Fruit fly (Drosophila melanogaster): Measurements from ENCODE around the gene CG7295.

The CG7295 gene

DNA sequence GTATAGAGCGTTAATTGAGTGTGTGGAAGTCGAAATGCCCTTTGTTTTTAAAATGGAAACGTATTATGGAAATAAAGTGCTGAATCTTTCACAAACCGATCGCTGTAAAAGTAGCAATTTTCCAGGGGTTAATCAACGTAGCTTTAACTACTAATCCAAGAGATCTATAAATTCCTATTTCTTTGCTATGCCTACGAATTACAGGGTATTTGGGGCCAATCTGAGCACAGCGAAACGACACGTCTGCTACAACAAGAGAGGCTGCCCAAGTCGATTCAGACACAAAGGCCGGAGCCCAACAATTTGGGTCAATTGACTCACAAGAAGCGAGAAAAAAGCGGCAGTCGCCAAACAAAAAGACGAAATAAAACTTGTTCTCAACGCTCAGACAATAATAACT, 37.5 kb downstream of the CG7295 start:
- TF ChIP-seq ss (GFP tag; optimal IDR thresholded peaks at IDR 0.05) (no peak), CG32006 (GFP tag; optimal IDR thresholded peaks at IDR 0.05) (no peak), CG8119 (GFP tag; IDR thresholded peaks at IDR 0.05) (no peak), Smox (GFP tag; optimal IDR thresholded peaks at IDR 0.05) (no peak), CG11762 (GFP tag; optimal IDR thresholded peaks at IDR 0.05; ENCODE audit: insufficient read depth) (no peak), Hr39 (GFP tag; optimal IDR thresholded peaks at IDR 0.05) (no peak), CG3919 (GFP tag; optimal IDR thresholded peaks at IDR 0.05) (no peak), Eip75B (GFP tag; optimal IDR thresholded peaks at IDR 0.05) (peak; percentile 52), CG8632 (GFP tag; optimal IDR thresholded peaks at IDR 0.05) (peak; percentile 16), fd85E (GFP tag; optimal IDR thresholded peaks at IDR 0.05) (no peak), CG6808 (GFP tag; optimal IDR thresholded peaks at IDR 0.05) (no peak), CG8319 (GFP tag; optimal IDR thresholded peaks at IDR 0.05) (peak; percentile 11), vri (GFP tag; optimal IDR thresholded peaks at IDR 0.05) (no peak), CG6854 (GFP tag; optimal IDR thresholded peaks at IDR 0.05) (no peak), salr (GFP tag; optimal IDR thresholded peaks at IDR 0.05) (no peak), Sox14 (GFP tag; optimal IDR thresholded peaks at IDR 0.05) (peak; percentile 25), CG10669 (GFP tag; optimal IDR thresholded peaks at IDR 0.05) (no peak), Sox15 (GFP tag; optimal IDR thresholded peaks at IDR 0.05) (no peak), fkh (GFP tag; optimal IDR thresholded peaks at IDR 0.05) (no peak), CG31627 (GFP tag; optimal IDR thresholded peaks at IDR 0.05) (no peak), Ets96B (tag; optimal IDR thresholded peaks at IDR 0.05) (no peak), CG4318 (GFP tag; optimal IDR thresholded peaks at IDR 0.05) (no peak), svp (GFP tag) (peak; percentile 59), CG11294 (GFP tag; IDR thresholded peaks at IDR 0.05) (no peak), spab (GFP tag; optimal IDR thresholded peaks at IDR 0.05) (no peak), Eip93F (GFP tag; optimal IDR thresholded peaks at IDR 0.05) (no peak), lz (GFP tag; optimal IDR thresholded peaks at IDR 0.05) (no peak), CG34406 (GFP tag; optimal IDR thresholded peaks at IDR 0.05) (no peak), CG6792 (GFP tag; optimal IDR thresholded peaks at IDR 0.05) (peak; percentile 30), CG6163 (GFP tag; IDR thresholded peaks at IDR 0.05) (no peak), CG1621 (tag; optimal IDR thresholded peaks at IDR 0.05) (no peak), dsx (GFP tag; optimal IDR thresholded peaks at IDR 0.05; ENCODE audit: poor library complexity, severe bottlenecking) (no peak), Ets21C (GFP tag; optimal IDR thresholded peaks at IDR 0.05) (no peak), Hr4 (GFP tag; optimal IDR thresholded peaks at IDR 0.05) (no peak), net (GFP tag; optimal IDR thresholded peaks at IDR 0.05) (no peak), Met (GFP tag; optimal IDR thresholded peaks at IDR 0.05) (peak; percentile 43), OdsH (GFP tag; optimal IDR thresholded peaks at IDR 0.05) (peak; percentile 6), esn (GFP tag; optimal IDR thresholded peaks at IDR 0.05) (no peak), Eip78C (GFP tag) (peak; percentile 75), topi (GFP tag; optimal IDR thresholded peaks at IDR 0.05) (no peak), dac (GFP tag; optimal IDR thresholded peaks at IDR 0.05) (no peak), Gug (GFP tag; IDR thresholded peaks at IDR 0.05) (no peak), CG9139 (GFP tag; optimal IDR thresholded peaks at IDR 0.05) (no peak), CG11902 (GFP tag; optimal IDR thresholded peaks at IDR 0.05) (no peak), acj6 (GFP tag; optimal IDR thresholded peaks at IDR 0.05) (no peak), cyc (GFP tag; optimal IDR thresholded peaks at IDR 0.05) (no peak), CG3032 (tag; optimal IDR thresholded peaks at IDR 0.05) (no peak), achi (GFP tag; optimal IDR thresholded peaks at IDR 0.05) (no peak), fd59A (GFP tag; optimal IDR thresholded peaks at IDR 0.05) (no peak), CG6276 (GFP tag; optimal IDR thresholded peaks at IDR 0.05) (no peak), CG16779 (tag; optimal IDR thresholded peaks at IDR 0.05) (no peak), CG7368 (GFP tag; optimal IDR thresholded peaks at IDR 0.05) (peak; percentile 32), pdm3 (GFP tag; optimal IDR thresholded peaks at IDR 0.05) (peak; percentile 19)

All from whole organism, prepupa.